Worm (Caenorhabditis elegans) whole organism, midembryonic: Measurements from ENCODE around the gene col-117.
"Not testable (repeated sequence)": the region's sequence is repeated elsewhere in the genome, so short reads cannot be mapped to it uniquely, and the experiment has no call there.

ENCODE experiments used
- T22C8.4 ChIP-seq: fragments of 200-800 bp; sonication (Bioruptor generic); IDR thresholded peaks from 2 replicates; pipeline ENCODE4 v1.3.6; 2022; ENCODE audit warnings: missing genetic modification characterization, missing compliant biosample characterization
- cog-1 ChIP-seq: sonication (generic microtip); optimal IDR thresholded peaks from 2 replicates; lab custom pipeline; 2016; ENCODE audit warnings: missing genetic modification characterization, missing compliant biosample characterization
- flt-1 ChIP-seq: fragments of 200-800 bp; sonication (Bioruptor generic); IDR thresholded peaks from 2 replicates; pipeline ENCODE4 v1.3.6; 2022; ENCODE audit warnings: missing genetic modification characterization, missing compliant biosample characterization
- klf-2 ChIP-seq: fragments of 200-800 bp; sonication (Bioruptor generic); conservative IDR thresholded peaks from 2 replicates; pipeline ENCODE4 v1.3.6; 2022; ENCODE audit warnings: missing genetic modification reagents, missing genetic modification characterization, missing compliant biosample characterization
- med-1 ChIP-seq: sonication (generic microtip); optimal IDR thresholded peaks from 2 replicates; lab custom pipeline; 2017; ENCODE audit warnings: missing genetic modification characterization, mild to moderate bottlenecking, missing compliant biosample characterization, antibody characterized with exemption, missing genetic modification reagents; ENCODE audit not compliant: insufficient read depth
- ref-1 ChIP-seq: fragments of 200-800 bp; sonication (Bioruptor generic); conservative IDR thresholded peaks from 2 replicates; pipeline ENCODE4 v1.3.6; 2022; ENCODE audit warnings: missing genetic modification reagents, missing genetic modification characterization, missing compliant biosample characterization
- tab-1 ChIP-seq: fragments of 200-800 bp; sonication (Bioruptor generic); IDR thresholded peaks from 2 replicates; pipeline ENCODE4 v1.3.6; 2022; ENCODE audit warnings: missing genetic modification characterization, missing compliant biosample characterization
- ztf-23 ChIP-seq: fragments of 200-800 bp; sonication (Bioruptor generic); IDR thresholded peaks from 2 replicates; pipeline ENCODE4 v1.3.6; 2022; ENCODE audit warnings: missing genetic modification reagents, missing genetic modification characterization, missing compliant biosample characterization
- ztf-29 ChIP-seq: fragments of 200-800 bp; sonication (Bioruptor generic); IDR thresholded peaks from 2 replicates; pipeline ENCODE4 v1.3.6; 2022; ENCODE audit warnings: missing genetic modification reagents, missing genetic modification characterization, missing compliant biosample characterization

col-117 gene

ce11 chrIV:8813614-8814013, 10.4 kb downstream of the col-117 start, which contains the start of gene exc-5:
TSS of gene exc-5 (minus strand) at chrIV:8813670.
- no peak for TF ChIP-seq tab-1
- TF ChIP-seq ztf-23: no peak
- TF ChIP-seq klf-2 (GFP tag; lab: Robert Waterston, UW): no peak
- no peak for TF ChIP-seq cog-1 (tag; lab: Kevin White, UChicago)
- no peak for TF ChIP-seq T22C8.4 (GFP tag; lab: Robert Waterston, UW)
- no peak for TF ChIP-seq flt-1 (GFP tag; lab: Robert Waterston, UW)
- no peak for TF ChIP-seq ref-1
- no peak for TF ChIP-seq med-1 (GFP tag; lab: Kevin White, UChicago)
- no peak for TF ChIP-seq ztf-29 (GFP tag; lab: Robert Waterston, UW)

DNA sequence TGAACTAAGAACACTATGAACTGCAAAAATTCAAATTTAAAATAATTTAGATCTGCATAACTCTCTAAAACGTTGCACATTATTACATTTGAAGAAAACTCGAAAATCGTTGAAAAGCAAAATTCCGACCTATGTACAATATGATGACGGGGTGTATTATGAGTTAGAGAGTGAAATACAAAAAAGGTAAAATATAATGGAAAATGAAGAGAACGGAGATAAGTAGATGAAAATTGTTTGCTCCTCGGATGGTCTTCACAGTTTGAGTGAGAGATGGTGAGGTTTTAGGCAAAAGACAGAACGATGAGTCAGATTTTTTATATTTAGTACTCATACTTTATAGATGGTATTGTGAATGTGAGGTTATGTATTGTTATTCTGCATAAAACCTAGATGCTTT, 16.7 kb downstream of the col-117 start:
- TF ChIP-seq tab-1 (no peak), ztf-29 (GFP tag; lab: Robert Waterston, UW) (no peak), ztf-23 (no peak), med-1 (GFP tag; lab: Kevin White, UChicago) (no peak), cog-1 (tag; lab: Kevin White, UChicago) (no peak), flt-1 (GFP tag; lab: Robert Waterston, UW) (no peak), klf-2 (GFP tag; lab: Robert Waterston, UW) (no peak), ref-1 (no peak), T22C8.4 (GFP tag; lab: Robert Waterston, UW) (no peak)

DNA sequence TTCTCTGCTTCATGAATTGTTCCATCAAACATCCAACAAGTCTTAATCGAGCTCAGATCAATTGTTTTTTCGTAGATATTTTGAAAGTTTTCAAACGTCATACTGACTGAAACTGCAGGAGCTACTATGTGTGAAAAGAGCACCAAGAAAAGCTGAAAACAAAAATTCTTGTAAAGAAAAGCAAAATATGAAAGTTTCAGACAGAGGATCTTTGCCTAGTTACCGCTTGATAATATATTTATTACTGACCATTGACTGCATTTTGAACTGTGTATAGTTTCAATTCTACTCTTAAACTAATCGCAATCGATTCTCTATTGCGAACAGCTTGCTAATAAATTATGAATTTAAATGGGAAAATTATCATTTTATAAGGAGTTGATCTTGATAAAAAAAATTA, 25.7 kb downstream of the col-117 start, which contains the start of gene clec-182:
TSS of gene clec-182 (minus strand) at position 101 of the 400 bp plus-strand sequence.
- TF ChIP-seq tab-1: no peak
- TF ChIP-seq ref-1: no peak
- no peak for TF ChIP-seq ztf-23
- no peak for TF ChIP-seq ztf-29 (GFP tag; lab: Robert Waterston, UW)
- no peak for TF ChIP-seq T22C8.4 (GFP tag; lab: Robert Waterston, UW)
- TF ChIP-seq flt-1 (GFP tag; lab: Robert Waterston, UW): no peak
- TF ChIP-seq cog-1 (tag; lab: Kevin White, UChicago): no peak
- no peak for TF ChIP-seq med-1 (GFP tag; lab: Kevin White, UChicago)
- TF ChIP-seq klf-2 (GFP tag; lab: Robert Waterston, UW): no peak

DNA sequence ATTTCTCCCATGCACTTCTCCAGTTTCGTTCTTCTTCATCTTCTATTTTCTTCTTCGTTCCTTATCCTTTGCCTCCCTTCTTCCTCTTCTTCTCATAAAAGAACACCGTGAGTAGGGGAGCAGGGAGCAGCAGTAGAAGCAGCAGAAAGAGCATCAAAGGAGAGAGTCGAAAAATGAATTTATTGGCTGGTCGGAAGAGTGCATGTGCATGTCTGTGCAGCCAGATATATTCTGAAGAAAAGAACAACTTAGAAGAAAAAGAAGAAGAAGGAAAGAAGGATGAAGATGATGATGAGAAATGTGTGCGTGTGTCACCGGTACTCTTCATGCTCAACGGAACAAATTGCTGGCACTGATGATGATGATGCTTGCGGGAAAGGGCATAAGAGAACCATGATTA, 27.7 kb downstream of the col-117 start:
- TF ChIP-seq med-1 (GFP tag; lab: Kevin White, UChicago) (no peak), cog-1 (tag; lab: Kevin White, UChicago) (no peak)

- no peak for TF ChIP-seq T22C8.4 (GFP tag; lab: Robert Waterston, UW)
- TF ChIP-seq cog-1 (tag; lab: Kevin White, UChicago): no peak
- TF ChIP-seq ztf-29 (GFP tag; lab: Robert Waterston, UW): no peak
- no peak for TF ChIP-seq klf-2 (GFP tag; lab: Robert Waterston, UW)
- no peak for TF ChIP-seq flt-1 (GFP tag; lab: Robert Waterston, UW)
- no peak for TF ChIP-seq tab-1
- no peak for TF ChIP-seq ztf-23
- no peak for TF ChIP-seq ref-1
- TF ChIP-seq med-1 (GFP tag; lab: Kevin White, UChicago): no peak
Observed at ce11 chrIV:8794895-8795665, 28.9 kb downstream of the col-117 start.

ce11 chrIV:8793223-8793622, 30.8 kb downstream of the col-117 start:
- no peak for TF ChIP-seq tab-1
- TF ChIP-seq med-1 (GFP tag; lab: Kevin White, UChicago): no peak
- TF ChIP-seq klf-2 (GFP tag; lab: Robert Waterston, UW): no peak
- TF ChIP-seq flt-1 (GFP tag; lab: Robert Waterston, UW): no peak
- no peak for TF ChIP-seq T22C8.4 (GFP tag; lab: Robert Waterston, UW)
- TF ChIP-seq ref-1: no peak
- no peak for TF ChIP-seq ztf-23
- TF ChIP-seq cog-1 (tag; lab: Kevin White, UChicago): no peak
- TF ChIP-seq ztf-29 (GFP tag; lab: Robert Waterston, UW): no peak

DNA sequence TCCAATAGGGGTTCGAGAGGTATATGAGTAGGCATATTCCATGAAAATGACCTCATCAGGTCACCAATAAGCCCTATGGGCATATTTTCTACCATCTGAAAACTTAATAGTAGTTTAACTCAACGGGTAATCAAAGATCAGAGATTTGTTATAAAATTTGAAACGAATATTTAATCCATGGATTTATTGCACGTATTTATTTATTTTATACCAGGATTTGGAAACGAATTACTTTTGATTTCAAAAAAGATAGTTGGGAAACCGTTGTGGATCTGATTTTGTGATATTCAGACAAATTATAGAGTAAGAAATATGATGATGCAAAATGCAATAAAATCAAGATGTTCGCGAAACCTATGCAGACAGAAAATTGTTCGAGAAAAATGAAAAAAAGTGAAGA, 31.2 kb downstream of the col-117 start, which contains the start of gene C33D9.3:
TSS of gene C33D9.3 (minus strand) at position 101 of the 400 bp plus-strand sequence.
- no peak for TF ChIP-seq T22C8.4 (GFP tag; lab: Robert Waterston, UW)
- TF ChIP-seq tab-1: no peak
- no peak for TF ChIP-seq ztf-29 (GFP tag; lab: Robert Waterston, UW)
- no peak for TF ChIP-seq klf-2 (GFP tag; lab: Robert Waterston, UW)

DNA sequence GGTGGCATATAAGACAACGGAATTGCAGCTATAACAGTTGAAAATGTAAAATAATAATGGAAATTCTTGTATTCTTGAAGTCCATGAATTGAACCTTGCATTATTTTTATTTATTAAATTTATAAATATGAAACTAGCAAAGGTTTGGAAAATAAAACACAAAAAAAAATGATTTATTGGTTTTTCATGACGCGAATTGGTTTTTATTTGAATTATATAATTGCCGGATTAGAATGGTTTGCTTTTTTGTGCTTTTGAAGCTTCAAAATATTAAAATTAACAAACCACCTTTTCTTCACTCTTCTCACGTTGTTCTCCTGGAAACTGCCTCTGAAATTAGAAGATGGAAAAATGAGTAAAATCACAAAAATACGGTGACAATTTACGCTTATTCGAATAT, 33.9 kb downstream of the col-117 start, which contains the start of gene sru-35:
TSS of gene sru-35 (minus strand) at position 101 of the 400 bp plus-strand sequence.
- no peak for TF ChIP-seq ref-1
- no peak for TF ChIP-seq med-1 (GFP tag; lab: Kevin White, UChicago)
- TF ChIP-seq cog-1 (tag; lab: Kevin White, UChicago): no peak
- TF ChIP-seq flt-1 (GFP tag; lab: Robert Waterston, UW): no peak
- no peak for TF ChIP-seq tab-1
- TF ChIP-seq klf-2 (GFP tag; lab: Robert Waterston, UW): no peak
- no peak for TF ChIP-seq T22C8.4 (GFP tag; lab: Robert Waterston, UW)
- no peak for TF ChIP-seq ztf-29 (GFP tag; lab: Robert Waterston, UW)

- TF ChIP-seq med-1 (GFP tag; lab: Kevin White, UChicago); ztf-23; tab-1: not testable (repeated sequence)
Observed at ce11 chrIV:8788048-8788447, 35.9 kb downstream of the col-117 start, which contains the start of gene C33D9.10. TSS of gene C33D9.10 (minus strand) at chrIV:8788148.

DNA sequence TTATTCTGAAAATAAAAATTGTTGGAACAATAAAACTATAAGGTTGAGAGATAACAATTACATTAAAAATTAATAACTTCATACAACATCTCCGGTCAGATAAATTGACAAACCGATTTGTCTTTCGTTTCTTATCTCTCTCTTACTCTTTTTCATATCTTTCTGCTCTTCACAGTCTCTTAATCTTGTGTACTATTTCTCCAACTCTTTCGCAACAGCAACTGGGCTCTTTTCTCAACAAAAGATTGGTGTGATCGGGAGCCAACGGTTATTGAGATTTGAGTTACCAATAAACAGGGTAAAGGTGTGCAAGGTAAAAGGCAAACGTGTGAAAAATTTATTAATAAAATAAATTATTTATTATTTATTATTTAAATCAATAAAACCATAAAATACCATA, 37.3 kb downstream of the col-117 start, which contains the start of gene C33D9.8:
TSS of gene C33D9.8 (minus strand) at position 99 of the 400 bp plus-strand sequence.
- no peak for TF ChIP-seq tab-1
- no peak for TF ChIP-seq ztf-29 (GFP tag; lab: Robert Waterston, UW)
- TF ChIP-seq T22C8.4 (GFP tag; lab: Robert Waterston, UW): no peak
- TF ChIP-seq klf-2 (GFP tag; lab: Robert Waterston, UW): no peak
- no peak for TF ChIP-seq flt-1 (GFP tag; lab: Robert Waterston, UW)
- TF ChIP-seq ztf-23: no peak
- no peak for TF ChIP-seq cog-1 (tag; lab: Kevin White, UChicago)
- no peak for TF ChIP-seq med-1 (GFP tag; lab: Kevin White, UChicago)
- no peak for TF ChIP-seq ref-1
